Fruit fly (Drosophila melanogaster) whole organism, adult: ENCODE results near the gene Rab11.

Experiments used
- CG11617 ChIP-seq: fragments of 200-800 bp; sonication (Bioruptor generic); optimal IDR thresholded peaks from 2 replicates; lab custom pipeline; 2017; ENCODE audit warnings: mild to moderate bottlenecking, missing biosample characterization, missing genetic modification reagents, missing genetic modification characterization
- CG12768 ChIP-seq: fragments of 200-800 bp; sonication (Bioruptor generic); optimal IDR thresholded peaks from 2 replicates; lab custom pipeline; 2017; ENCODE audit warnings: missing biosample characterization, missing genetic modification characterization, mild to moderate bottlenecking, moderate library complexity, missing genetic modification reagents
- CG14711 ChIP-seq: fragments of 200-800 bp; sonication (Bioruptor generic); optimal IDR thresholded peaks from 2 replicates; lab custom pipeline; 2018; ENCODE audit warnings: missing biosample characterization, mild to moderate bottlenecking, missing genetic modification characterization, moderate library complexity
- CG1620 ChIP-seq: fragments of 200-800 bp; sonication (Bioruptor generic); optimal IDR thresholded peaks from 2 replicates; lab custom pipeline; 2016; ENCODE audit warnings: missing biosample characterization, missing genetic modification characterization
- CG33017 ChIP-seq: fragments of 200-800 bp; sonication (Bioruptor generic); optimal IDR thresholded peaks from 2 replicates; lab custom pipeline; 2018; ENCODE audit warnings: missing biosample characterization, mild to moderate bottlenecking, missing genetic modification characterization, moderate library complexity
- CG5204 ChIP-seq: fragments of 200-800 bp; sonication (Bioruptor generic); optimal IDR thresholded peaks from 2 replicates; lab custom pipeline; 2016; ENCODE audit warnings: missing biosample characterization, missing genetic modification characterization
- CG7045 ChIP-seq: fragments of 200-800 bp; sonication (Bioruptor generic); optimal IDR thresholded peaks from 2 replicates; lab custom pipeline; 2017; ENCODE audit warnings: missing biosample characterization, mild to moderate bottlenecking, missing genetic modification characterization
- CG7101 ChIP-seq: fragments of 200-800 bp; sonication (Bioruptor generic); optimal IDR thresholded peaks from 2 replicates; lab custom pipeline; 2018; ENCODE audit warnings: missing biosample characterization, mild to moderate bottlenecking, missing genetic modification characterization, moderate library complexity
- Clk ChIP-seq: fragments of 200-800 bp; sonication (Bioruptor generic); optimal IDR thresholded peaks from 2 replicates; lab custom pipeline; 2017; ENCODE audit warnings: missing biosample characterization, missing genetic modification characterization
- Crg-1 ChIP-seq: fragments of 200-800 bp; sonication (Bioruptor generic); optimal IDR thresholded peaks from 2 replicates; lab custom pipeline; 2016; ENCODE audit warnings: missing biosample characterization, missing genetic modification characterization
- Hr96 ChIP-seq: fragments of 200-800 bp; sonication (Bioruptor generic); optimal IDR thresholded peaks from 2 replicates; lab custom pipeline; 2016; ENCODE audit warnings: missing biosample characterization, missing genetic modification characterization
- Mnt ChIP-seq: fragments of 200-800 bp; sonication (Bioruptor generic); optimal IDR thresholded peaks from 2 replicates; lab custom pipeline; 2016; ENCODE audit warnings: missing biosample characterization, mild to moderate bottlenecking, missing genetic modification characterization
- bab1 ChIP-seq: fragments of 200-800 bp; sonication (Bioruptor generic); optimal IDR thresholded peaks from 3 replicates; lab custom pipeline; 2019; ENCODE audit warnings: missing biosample characterization, mild to moderate bottlenecking, missing genetic modification characterization, moderate library complexity
- cic ChIP-seq: fragments of 200-800 bp; sonication (Bioruptor generic); optimal IDR thresholded peaks from 2 replicates; lab custom pipeline; 2017; ENCODE audit warnings: missing biosample characterization, mild to moderate bottlenecking, missing genetic modification characterization, moderate library complexity
- cnc ChIP-seq, 2 experiments: fragments of >200 bp; optimal IDR thresholded peaks; 2 replicates each; lab custom pipeline; 2017
- kay ChIP-seq: fragments of 200-800 bp; sonication (Bioruptor generic); peaks from one replicate; lab custom pipeline; 2016; ENCODE audit warnings: missing biosample characterization, missing genetic modification characterization, borderline replicate concordance
- ovo ChIP-seq: fragments of 200-800 bp; sonication (Bioruptor generic); optimal IDR thresholded peaks from 2 replicates; lab custom pipeline; 2016; ENCODE audit warnings: missing biosample characterization, missing genetic modification characterization
- pad ChIP-seq: fragments of 200-800 bp; sonication (Bioruptor generic); optimal IDR thresholded peaks from 3 replicates; lab custom pipeline; 2017; ENCODE audit warnings: missing biosample characterization, missing genetic modification characterization, mild to moderate bottlenecking, moderate library complexity, missing genetic modification reagents
- tj ChIP-seq: fragments of 200-800 bp; sonication (Bioruptor generic); optimal IDR thresholded peaks from 3 replicates; lab custom pipeline; 2017; ENCODE audit warnings: missing biosample characterization, mild to moderate bottlenecking, missing genetic modification characterization, moderate library complexity
- toe ChIP-seq: fragments of 200-800 bp; sonication (Bioruptor generic); optimal IDR thresholded peaks from 2 replicates; lab custom pipeline; 2016; ENCODE audit warnings: missing biosample characterization, missing genetic modification characterization

Rab11 gene

DNA sequence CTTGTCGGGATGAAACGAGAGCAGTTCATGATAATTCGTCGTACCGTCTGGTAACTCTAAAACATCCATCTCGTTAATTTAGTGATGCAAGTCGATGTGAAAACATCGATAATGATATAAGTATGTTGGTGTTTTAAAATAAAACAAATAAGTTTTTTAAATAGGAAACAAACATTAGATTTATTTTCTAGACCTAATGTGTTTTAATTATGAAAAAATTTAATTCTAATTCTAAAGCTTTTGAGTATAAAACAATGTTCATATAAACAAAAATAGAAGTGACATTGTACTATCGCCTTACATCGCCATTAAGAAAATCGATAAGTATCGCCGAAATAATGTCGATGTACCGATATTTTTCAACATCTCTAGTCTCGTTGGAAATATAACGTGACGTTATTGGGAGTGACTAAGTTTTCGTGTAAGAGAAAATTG, at the start of gene Rab11:
Gene Rab11 (plus strand): TSS at position 363 of the 435 bp plus-strand sequence.
- TF ChIP-seq bab1 (GFP tag; lab: Kevin White, UChicago) (peak; percentile 75), Mnt (GFP tag; lab: Kevin White, UChicago) (peak; percentile 62), CG1620 (GFP tag; lab: Kevin White, UChicago) (peak; percentile 60), CG12768 (no peak), cic (no peak), toe (GFP tag; lab: Kevin White, UChicago) (no peak), CG7101 (tag; lab: Kevin White, UChicago) (peak; percentile 52), tj (peak; percentile 30), cnc (optimal IDR thresholded peaks at IDR 0.05; lab: Kevin White, UChicago) (no peak), pad (GFP tag; lab: Kevin White, UChicago) (peak; percentile 26), CG7045 (GFP tag; lab: Kevin White, UChicago) (peak; percentile 39), Crg-1 (GFP tag; lab: Kevin White, UChicago) (peak; percentile 54), kay (GFP tag; lab: Kevin White, UChicago) (no peak), Clk (peak; percentile 3), ovo (GFP tag; lab: Kevin White, UChicago) (peak; percentile 33), CG14711 (peak; percentile 39), CG5204 (GFP tag; lab: Kevin White, UChicago) (no peak), CG33017 (tag; lab: Kevin White, UChicago) (peak; percentile 7), CG11617 (GFP tag; lab: Kevin White, UChicago) (peak; percentile 78), Hr96 (GFP tag; lab: Kevin White, UChicago) (no peak)

DNA sequence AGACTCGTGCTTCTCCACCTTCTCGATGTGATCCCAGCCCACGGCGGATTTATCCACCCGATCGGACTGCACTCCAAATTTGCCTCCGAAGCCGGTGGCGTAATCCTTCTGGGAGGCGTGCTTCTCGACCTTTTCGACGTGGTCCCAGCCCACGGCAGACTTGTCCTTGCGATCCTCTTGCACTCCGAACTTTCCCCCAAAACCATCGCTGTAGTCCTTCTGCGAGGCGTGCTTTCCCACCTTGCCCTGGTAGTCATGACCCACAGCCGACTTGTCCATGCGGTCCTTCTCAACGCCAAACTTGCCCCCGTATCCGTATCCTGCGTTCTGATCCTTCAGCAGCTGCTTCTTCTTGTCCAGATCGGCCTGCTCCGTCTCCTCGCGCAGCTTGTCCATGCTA, 47.8 kb upstream of the Rab11 start:
- TF ChIP-seq CG7101 (tag; lab: Kevin White, UChicago), result no peak
- no peak for TF ChIP-seq CG12768
- no peak for TF ChIP-seq bab1 (GFP tag; lab: Kevin White, UChicago)
- TF ChIP-seq CG14711, result no peak
- TF ChIP-seq kay (GFP tag; lab: Kevin White, UChicago), result no peak
- TF ChIP-seq Crg-1 (GFP tag; lab: Kevin White, UChicago), result no peak
- no peak for TF ChIP-seq toe (GFP tag; lab: Kevin White, UChicago)

dm6 chr3R:21064000-21064924, 46.9 kb upstream of the Rab11 start, which contains the start of gene Cortactin:
Gene Cortactin, minus strand, starts transcription at chr3R:21064471.
- TF ChIP-seq CG1620 (GFP tag; lab: Kevin White, UChicago), result peak; percentile 15
- peak; percentile 3 for TF ChIP-seq cic
- peak; percentile 73 for TF ChIP-seq kay (GFP tag; lab: Kevin White, UChicago)
- no peak for TF ChIP-seq CG5204 (GFP tag; lab: Kevin White, UChicago)
- no peak for TF ChIP-seq toe (GFP tag; lab: Kevin White, UChicago)
- TF ChIP-seq pad (GFP tag; lab: Kevin White, UChicago), result peak; percentile 88

- no peak for TF ChIP-seq Clk
- TF ChIP-seq CG1620 (GFP tag; lab: Kevin White, UChicago), result peak; percentile 42
- TF ChIP-seq Crg-1 (GFP tag; lab: Kevin White, UChicago), result peak; percentile 50
- TF ChIP-seq bab1 (GFP tag; lab: Kevin White, UChicago), result peak; percentile 81
- peak; percentile 67 for TF ChIP-seq CG7101 (tag; lab: Kevin White, UChicago)
- TF ChIP-seq kay (GFP tag; lab: Kevin White, UChicago), result peak; percentile 91
- peak; percentile 66 for TF ChIP-seq CG33017 (tag; lab: Kevin White, UChicago)
- TF ChIP-seq CG5204 (GFP tag; lab: Kevin White, UChicago), result no peak
- TF ChIP-seq cnc (optimal IDR thresholded peaks at IDR 0.05; lab: Kevin White, UChicago), result no peak
- peak; percentile 22 for TF ChIP-seq CG7045 (GFP tag; lab: Kevin White, UChicago)
- peak; percentile 46 for TF ChIP-seq CG11617 (GFP tag; lab: Kevin White, UChicago)
- no peak for TF ChIP-seq pad (GFP tag; lab: Kevin White, UChicago)
- TF ChIP-seq cic, result peak; percentile 73
- no peak for TF ChIP-seq toe (GFP tag; lab: Kevin White, UChicago)
- TF ChIP-seq Hr96 (GFP tag; lab: Kevin White, UChicago), result peak; percentile 39
- TF ChIP-seq CG14711, result peak; percentile 2
- TF ChIP-seq tj, result peak; percentile 5
- TF ChIP-seq ovo (GFP tag; lab: Kevin White, UChicago), result peak; percentile 7
- peak; percentile 40 for TF ChIP-seq CG12768
- peak; percentile 56 for TF ChIP-seq Mnt (GFP tag; lab: Kevin White, UChicago)
Measured at dm6 chr3R:21065010-21065695, 46.1 kb upstream of the Rab11 start, which contains the start of gene AnxB9. Gene AnxB9, plus strand, starts transcription at chr3R:21065241.

dm6 chr3R:21065696-21066080, 45.5 kb upstream of the Rab11 start:
- TF ChIP-seq kay (GFP tag; lab: Kevin White, UChicago), result peak; percentile 99
- no peak for TF ChIP-seq CG11617 (GFP tag; lab: Kevin White, UChicago)
- no peak for TF ChIP-seq pad (GFP tag; lab: Kevin White, UChicago)
- peak; percentile 2 for TF ChIP-seq tj
